Worm (Caenorhabditis elegans) whole organism, young adult: ENCODE results near the gene dhrr-1.

Source experiments
- F10E7.11 ChIP-seq: sonication (generic microtip); optimal IDR thresholded peaks from 2 replicates; lab custom pipeline; 2017; ENCODE audit warnings: mild to moderate bottlenecking, missing genetic modification characterization, moderate library complexity, missing compliant biosample characterization
- ama-1 ChIP-seq, 3 experiments: fragments of 150-350 bp in 1 of 3; sonication (generic microtip) in 2 of 3; optimal IDR thresholded peaks; 2 replicates each; lab custom pipeline; 2014 to 2018; ENCODE audit warnings: missing biosample characterization in 2 of 3, missing genetic modification characterization in 2 of 3, missing genetic modification reagents in 2 of 3
- attf-6 ChIP-seq: fragments of 200-800 bp; sonication (Bioruptor generic); IDR thresholded peaks from 2 replicates; pipeline ENCODE4 v1.3.6; 2022; ENCODE audit warnings: missing genetic modification reagents, missing genetic modification characterization, missing compliant biosample characterization
- ceh-79 ChIP-seq: sonication (generic microtip); optimal IDR thresholded peaks from 2 replicates; lab custom pipeline; 2017; ENCODE audit warnings: mild to moderate bottlenecking, missing genetic modification characterization, missing compliant biosample characterization
- hlh-12 ChIP-seq: sonication (generic microtip); optimal IDR thresholded peaks from 2 replicates; lab custom pipeline; 2016; ENCODE audit warnings: missing genetic modification characterization, missing compliant biosample characterization
- nfya-1 ChIP-seq: sonication (generic microtip); optimal IDR thresholded peaks from 2 replicates; lab custom pipeline; 2017; ENCODE audit warnings: antibody characterized with exemption, missing compliant biosample characterization, missing genetic modification characterization, borderline replicate concordance; ENCODE audit not compliant: insufficient read depth
- snpc-1.1 ChIP-seq: sonication (generic microtip); optimal IDR thresholded peaks from 2 replicates; lab custom pipeline; 2017; ENCODE audit warnings: missing genetic modification characterization, mild to moderate bottlenecking, missing compliant biosample characterization, antibody characterized with exemption, moderate library complexity, missing genotype, missing genetic modification reagents; ENCODE audit not compliant: insufficient read depth
- snpc-4 ChIP-seq, 5 experiments: fragments of 150-350 bp in 1 of 5; sonication (generic microtip) in 4 of 5; optimal IDR thresholded peaks; 2 replicates each; lab custom pipeline; 2014 to 2018; ENCODE audit warnings: missing genetic modification characterization in 5 of 5, missing biosample characterization in 3 of 5, antibody characterized with exemption in 2 of 5, mild to moderate bottlenecking in 2 of 5, missing compliant biosample characterization in 2 of 5, missing genotype in 2 of 5, moderate library complexity in 2 of 5, missing genetic modification reagents in 1 of 5
- sptf-2 ChIP-seq: fragments of 200-800 bp; sonication (Bioruptor generic); optimal IDR thresholded peaks from 2 replicates; lab custom pipeline; 2018; ENCODE audit warnings: mild to moderate bottlenecking, missing genetic modification characterization, missing compliant biosample characterization
- xnd-1 ChIP-seq: sonication (generic microtip); optimal IDR thresholded peaks from 2 replicates; lab custom pipeline; 2016; ENCODE audit warnings: missing genotype, missing genetic modification reagents, missing genetic modification characterization, missing compliant biosample characterization

DNA sequence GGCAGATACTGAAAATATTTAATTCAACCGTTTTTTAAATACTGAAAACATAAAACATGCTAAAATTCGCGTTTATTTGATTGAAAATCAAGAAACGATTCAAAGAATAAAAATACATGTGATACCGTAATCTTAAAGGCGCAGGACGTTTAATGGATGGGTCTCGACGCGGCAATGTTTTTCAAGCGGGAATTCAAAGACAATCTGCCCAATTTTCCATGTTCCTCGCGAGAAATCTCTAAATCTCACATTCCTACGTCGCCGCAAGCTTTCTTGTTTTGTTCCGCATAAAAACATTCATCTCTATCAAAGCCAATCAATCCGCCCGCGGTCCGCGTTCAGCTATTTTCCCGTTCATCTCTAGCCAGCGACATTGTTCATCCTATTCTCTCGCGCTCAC, 57.0 kb downstream of the dhrr-1 start:
- TF ChIP-seq F10E7.11 (no peak), sptf-2 (GFP tag; lab: Kevin White, UChicago) (no peak), ama-1 (optimal IDR thresholded peaks at IDR 0.05; lab: Kevin White, UChicago) (no peak), ama-1 (GFP tag; optimal IDR thresholded peaks at IDR 0.05; lab: Kevin White, UChicago) (no peak), nfya-1 (tag; lab: Kevin White, UChicago) (no peak), hlh-12 (tag; lab: Kevin White, UChicago) (no peak), snpc-4 (GFP tag; optimal IDR thresholded peaks at IDR 0.05; lab: Kevin White, UChicago) (no peak), snpc-4 (tag; optimal IDR thresholded peaks at IDR 0.05; lab: Kevin White, UChicago) (no peak), ceh-79 (no peak), attf-6 (GFP tag; lab: Robert Waterston, UW) (no peak), xnd-1 (peak; percentile 76), snpc-1.1 (tag; lab: Kevin White, UChicago) (no peak)
